Fruit fly (Drosophila melanogaster): ENCODE results near the gene CtsK1.

The CtsK1 gene

DNA sequence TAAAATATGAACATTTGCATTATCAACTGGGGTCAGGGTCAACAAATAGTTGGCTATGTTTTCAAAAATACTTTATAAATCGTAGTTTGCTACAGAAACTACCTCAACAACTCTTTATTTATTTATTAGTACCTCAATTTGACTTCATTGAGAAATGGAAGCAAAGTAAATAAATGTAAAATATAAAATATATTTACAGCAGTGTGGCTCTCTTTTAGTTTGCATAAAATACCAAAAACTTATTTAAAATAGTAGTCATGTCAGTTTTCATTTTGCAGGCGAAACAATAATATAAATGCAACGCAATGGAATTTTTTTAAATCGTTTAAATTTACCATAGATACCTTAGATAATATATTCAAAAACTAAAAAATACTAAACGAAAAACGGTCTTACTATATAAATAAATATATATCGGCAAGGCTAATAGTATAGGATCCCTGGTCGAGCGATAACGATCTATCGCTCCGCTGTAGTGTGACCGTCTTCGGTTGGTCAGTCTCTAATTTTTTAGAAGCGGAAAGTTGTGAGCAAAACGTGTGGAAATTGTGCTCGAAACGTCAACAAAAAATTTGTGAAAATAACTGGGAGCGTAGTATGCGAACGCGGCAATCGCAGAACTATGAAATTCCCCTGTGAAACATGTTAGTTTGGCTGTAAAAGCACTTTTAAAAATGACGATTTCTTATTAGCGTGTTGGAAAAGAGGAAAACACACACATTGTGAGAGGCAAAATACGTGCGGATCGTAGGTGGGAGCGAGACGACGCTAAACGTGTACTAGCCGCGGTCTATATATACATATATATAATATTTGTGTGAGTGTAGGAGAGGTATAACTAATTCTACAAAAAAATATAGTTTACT, 7.9 kb downstream of the CtsK1 start, which contains the start of the genes Nprl3 and upSET:
TSS of gene Nprl3 (minus strand) at position 223 of the 866 bp plus-strand sequence.
TSS of gene upSET (plus strand) at position 470 of the 866 bp plus-strand sequence.
- TF ChIP-seq Lim3 (GFP tag; IDR thresholded peaks at IDR 0.05) (no peak), CG31388 (GFP tag; optimal IDR thresholded peaks at IDR 0.05) (no peak), unpg (GFP tag; optimal IDR thresholded peaks at IDR 0.05) (peak; percentile 6), Max (GFP tag; optimal IDR thresholded peaks at IDR 0.05) (peak; percentile 24), z (GFP tag; IDR thresholded peaks at IDR 0.05) (no peak), CG4282 (GFP tag; optimal IDR thresholded peaks at IDR 0.05) (no peak), CG7271 (tag; optimal IDR thresholded peaks at IDR 0.05) (no peak), Gsc (GFP tag; IDR thresholded peaks at IDR 0.05) (no peak), CG17385 (GFP tag; optimal IDR thresholded peaks at IDR 0.05) (no peak), CG9437 (GFP tag; optimal IDR thresholded peaks at IDR 0.05) (no peak), CG6254 (GFP tag; optimal IDR thresholded peaks at IDR 0.05) (no peak), PHDP (tag; optimal IDR thresholded peaks at IDR 0.05) (no peak), h (optimal IDR thresholded peaks at IDR 0.05) (no peak), CG7963 (GFP tag; IDR thresholded peaks at IDR 0.05; ENCODE audit: partially characterized antibody) (peak; percentile 77), ERR (GFP tag; optimal IDR thresholded peaks at IDR 0.05) (no peak), BEAF-32 (GFP tag; optimal IDR thresholded peaks at IDR 0.05) (peak; percentile 94), crol (GFP tag; IDR thresholded peaks at IDR 0.05) (no peak), sqz (GFP tag; optimal IDR thresholded peaks at IDR 0.05) (peak; percentile 38), wek (GFP tag; optimal IDR thresholded peaks at IDR 0.05) (no peak), yki (optimal IDR thresholded peaks at IDR 0.05) (no peak), Trl (optimal IDR thresholded peaks at IDR 0.05) (no peak), Trl (GFP tag; optimal IDR thresholded peaks at IDR 0.05) (no peak), CG3163 (GFP tag; optimal IDR thresholded peaks at IDR 0.05) (no peak), Sox100B (GFP tag; optimal IDR thresholded peaks at IDR 0.05) (peak; percentile 8), CG15601 (tag; optimal IDR thresholded peaks at IDR 0.05) (peak; percentile 24), Nf-YC (tag; optimal IDR thresholded peaks at IDR 0.05) (peak; percentile 60), CG4820 (GFP tag; optimal IDR thresholded peaks at IDR 0.05) (no peak), dysf (GFP tag; IDR thresholded peaks at IDR 0.05) (no peak), CG7556 (GFP tag; optimal IDR thresholded peaks at IDR 0.05) (no peak), Sry-δ (GFP tag; optimal IDR thresholded peaks at IDR 0.05) (peak; percentile 80), ac (GFP tag; optimal IDR thresholded peaks at IDR 0.05) (no peak), CG18011 (GFP tag; optimal IDR thresholded peaks at IDR 0.05) (no peak), hb (GFP tag; IDR thresholded peaks at IDR 0.05; ENCODE audit: partially characterized antibody) (peak; percentile 83), Nf-YB (GFP tag; optimal IDR thresholded peaks at IDR 0.05) (no peak), mam (GFP tag; optimal IDR thresholded peaks at IDR 0.05) (no peak), kni (GFP tag; optimal IDR thresholded peaks at IDR 0.05) (no peak), Dll (GFP tag; IDR thresholded peaks at IDR 0.05; ENCODE audit: partially characterized antibody) (peak; percentile 90), Aef1 (GFP tag; IDR thresholded peaks at IDR 0.05) (no peak), cas (GFP tag; IDR thresholded peaks at IDR 0.05) (no peak), E2f1 (GFP tag; IDR thresholded peaks at IDR 0.05) (no peak), Hr51 (GFP tag; optimal IDR thresholded peaks at IDR 0.05) (peak in 1 of 2 experiments; percentile 25), CG5953 (GFP tag; IDR thresholded peaks at IDR 0.05) (no peak), CG12104 (GFP tag; optimal IDR thresholded peaks at IDR 0.05) (no peak), CG17912 (GFP tag; optimal IDR thresholded peaks at IDR 0.05) (peak; percentile 26), Side (GFP tag; optimal IDR thresholded peaks at IDR 0.05) (no peak), CG7928 (GFP tag; optimal IDR thresholded peaks at IDR 0.05) (peak; percentile 93), CG12744 (GFP tag; optimal IDR thresholded peaks at IDR 0.05) (no peak), CG8089 (GFP tag; optimal IDR thresholded peaks at IDR 0.05) (no peak), Spps (tag; optimal IDR thresholded peaks at IDR 0.05) (no peak), p53 (GFP tag; optimal IDR thresholded peaks at IDR 0.05) (no peak)

All from whole organism, embryonic.